Worm (Caenorhabditis elegans) whole organism, L2 larva: Measurements from ENCODE around the gene srh-272.

Experiments
- blmp-1 ChIP-seq: sonication (generic microtip); optimal IDR thresholded peaks from 2 replicates; lab custom pipeline; 2017; ENCODE audit warnings: missing genetic modification characterization, mild to moderate bottlenecking, missing compliant biosample characterization, antibody characterized with exemption, moderate library complexity; ENCODE audit not compliant: insufficient read depth
- egl-27 ChIP-seq: sonication (generic microtip); optimal IDR thresholded peaks from 3 replicates; lab custom pipeline; 2017; ENCODE audit warnings: missing biosample characterization, missing genetic modification reagents, missing genetic modification characterization
- elt-1 ChIP-seq: fragments of 150-350 bp; optimal IDR thresholded peaks from 2 replicates; lab custom pipeline; 2014; ENCODE audit warnings: missing biosample characterization, missing genetic modification characterization
- nhr-11 ChIP-seq: fragments of 150-350 bp; optimal IDR thresholded peaks from 2 replicates; lab custom pipeline; 2014; ENCODE audit warnings: missing biosample characterization, missing genetic modification characterization
- nhr-6 ChIP-seq: fragments of 150-350 bp; optimal IDR thresholded peaks from 2 replicates; lab custom pipeline; 2014; ENCODE audit warnings: missing biosample characterization, missing genetic modification characterization
- nhr-77 ChIP-seq: fragments of 150-350 bp; optimal IDR thresholded peaks from 2 replicates; lab custom pipeline; 2014; ENCODE audit warnings: missing biosample characterization, missing genetic modification characterization
- skn-1 ChIP-seq: sonication (generic microtip); optimal IDR thresholded peaks from 2 replicates; lab custom pipeline; 2017; ENCODE audit warnings: missing biosample characterization, missing genetic modification characterization
- snpc-4 ChIP-seq: fragments of 150-350 bp; optimal IDR thresholded peaks from 2 replicates; lab custom pipeline; 2014; ENCODE audit warnings: missing biosample characterization, missing genetic modification characterization
- unc-62 ChIP-seq: fragments of 150-350 bp; optimal IDR thresholded peaks from 2 replicates; lab custom pipeline; 2014; ENCODE audit warnings: missing biosample characterization, missing genetic modification reagents, missing genetic modification characterization
- ztf-11 ChIP-seq: sonication (generic microtip); optimal IDR thresholded peaks from 2 replicates; lab custom pipeline; 2017; ENCODE audit warnings: missing biosample characterization, missing genetic modification characterization

ce11 chrV:2877509-2877908 lies 14.4 kb downstream of the srh-272 start, which contains the start of gene F37B4.10:
- TF ChIP-seq skn-1 (no peak), snpc-4 (tag; lab: Kevin White, UChicago) (no peak), unc-62 (GFP tag; lab: Kevin White, UChicago) (no peak), elt-1 (tag; lab: Kevin White, UChicago) (no peak), blmp-1 (no peak), nhr-11 (no peak), egl-27 (tag; lab: Kevin White, UChicago) (no peak), nhr-77 (tag; lab: Kevin White, UChicago) (no peak), ztf-11 (no peak), nhr-6 (tag; lab: Kevin White, UChicago) (no peak)
